Worm (Caenorhabditis elegans) whole organism, young adult: Measurements from ENCODE around the gene hsp-16.41.
A peak's percentile ranks its signal among the peaks of the same experiment; 100 is the strongest.

Source experiments
- B0261.1 ChIP-seq: sonication (generic microtip); optimal IDR thresholded peaks from 2 replicates; lab custom pipeline; 2016; ENCODE audit warnings: mild to moderate bottlenecking, missing genetic modification characterization, moderate library complexity, missing compliant biosample characterization
- B0336.3 ChIP-seq: fragments of 200-800 bp; sonication (Bioruptor generic); IDR thresholded peaks from 2 replicates; pipeline ENCODE4 v1.3.6; 2022; ENCODE audit warnings: missing genetic modification characterization, missing compliant biosample characterization
- C17E4.6 ChIP-seq: fragments of 200-800 bp; sonication (Bioruptor generic); IDR thresholded peaks from 2 replicates; pipeline ENCODE4 v1.3.6; 2022; ENCODE audit warnings: missing genetic modification reagents, missing genetic modification characterization, missing compliant biosample characterization
- F10E7.11 ChIP-seq: sonication (generic microtip); optimal IDR thresholded peaks from 2 replicates; lab custom pipeline; 2017; ENCODE audit warnings: mild to moderate bottlenecking, missing genetic modification characterization, moderate library complexity, missing compliant biosample characterization
- F55B11.4 ChIP-seq: sonication (generic microtip); optimal IDR thresholded peaks from 2 replicates; lab custom pipeline; 2016; ENCODE audit warnings: missing compliant biosample characterization, missing genetic modification characterization, borderline replicate concordance; ENCODE audit not compliant: insufficient read depth
- F57A8.1 ChIP-seq: fragments of 200-800 bp; sonication (Bioruptor generic); optimal IDR thresholded peaks from 2 replicates; lab custom pipeline; 2018; ENCODE audit warnings: mild to moderate bottlenecking, missing genetic modification characterization, moderate library complexity, missing compliant biosample characterization
- Y67H2A.10 ChIP-seq: fragments of 200-800 bp; sonication (Bioruptor generic); conservative IDR thresholded peaks from 2 replicates; pipeline ENCODE4 v1.3.6; 2022; ENCODE audit warnings: missing genetic modification reagents, missing genetic modification characterization, missing compliant biosample characterization
- Y79H2A.3 ChIP-seq: fragments of 200-800 bp; sonication (Bioruptor generic); conservative IDR thresholded peaks from 2 replicates; pipeline ENCODE4 v1.3.6; 2022; ENCODE audit warnings: missing genetic modification reagents, missing genetic modification characterization, missing compliant biosample characterization
- ama-1 ChIP-seq, 3 experiments: fragments of 150-350 bp in 1 of 3; sonication (generic microtip) in 2 of 3; optimal IDR thresholded peaks; 2 replicates each; lab custom pipeline; 2014 to 2018; ENCODE audit warnings: missing biosample characterization in 2 of 3, missing genetic modification characterization in 2 of 3, missing genetic modification reagents in 2 of 3
- aptf-2 ChIP-seq: fragments of 200-800 bp; sonication (Bioruptor generic); conservative IDR thresholded peaks from 2 replicates; pipeline ENCODE4 v1.3.6; 2022; ENCODE audit warnings: missing genetic modification reagents, missing genetic modification characterization, missing compliant biosample characterization
- aptf-3 ChIP-seq: fragments of 200-800 bp; sonication (Bioruptor generic); IDR thresholded peaks from 2 replicates; pipeline ENCODE4 v1.3.6; 2022; ENCODE audit warnings: missing genetic modification characterization, missing compliant biosample characterization
- athp-1 ChIP-seq: sonication (generic microtip); optimal IDR thresholded peaks from 2 replicates; lab custom pipeline; 2017; ENCODE audit warnings: mild to moderate bottlenecking, missing genetic modification characterization, missing compliant biosample characterization
- attf-5 ChIP-seq: fragments of 200-800 bp; sonication (Bioruptor generic); optimal IDR thresholded peaks from 2 replicates; lab custom pipeline; 2018; ENCODE audit warnings: mild to moderate bottlenecking, missing genetic modification characterization, missing compliant biosample characterization
- cebp-1 ChIP-seq, 2 experiments: fragments of 200-800 bp in 1 of 2; sonication (Bioruptor generic) in 1 of 2; sonication (generic microtip) in 1 of 2; IDR thresholded peaks in 1 of 2; optimal IDR thresholded peaks in 1 of 2; 2 replicates each; pipeline versions ENCODE4 v1.3.6 to Lab custom; 2017 to 2022; ENCODE audit warnings: missing compliant biosample characterization in 2 of 2, missing genetic modification characterization in 2 of 2, mild to moderate bottlenecking in 1 of 2, missing genetic modification reagents in 1 of 2, moderate library complexity in 1 of 2
- ceh-79 ChIP-seq: sonication (generic microtip); optimal IDR thresholded peaks from 2 replicates; lab custom pipeline; 2017; ENCODE audit warnings: mild to moderate bottlenecking, missing genetic modification characterization, missing compliant biosample characterization
- die-1 ChIP-seq: sonication (generic microtip); optimal IDR thresholded peaks from 2 replicates; lab custom pipeline; 2016; ENCODE audit warnings: missing genotype, mild to moderate bottlenecking, missing genetic modification characterization, missing compliant biosample characterization
- dox-1 ChIP-seq: fragments of 200-800 bp; sonication (Bioruptor generic); IDR thresholded peaks from 2 replicates; pipeline ENCODE4 v1.3.6; 2022; ENCODE audit warnings: missing genetic modification reagents, missing genetic modification characterization, missing compliant biosample characterization
- efl-1 ChIP-seq: fragments of 150-350 bp; optimal IDR thresholded peaks from 2 replicates; lab custom pipeline; 2014; ENCODE audit warnings: missing biosample characterization, missing genetic modification reagents, missing genetic modification characterization
- egl-18 ChIP-seq: fragments of 200-800 bp; sonication (Bioruptor generic); IDR thresholded peaks from 2 replicates; pipeline ENCODE4 v1.3.6; 2022; ENCODE audit warnings: missing genetic modification reagents, missing genetic modification characterization, missing compliant biosample characterization
- egrh-3 ChIP-seq: fragments of 200-800 bp; sonication (Bioruptor generic); IDR thresholded peaks from 2 replicates; pipeline ENCODE4 v1.3.6; 2022; ENCODE audit warnings: missing genetic modification reagents, missing genetic modification characterization, missing compliant biosample characterization
- fkh-3 ChIP-seq: sonication (generic microtip); optimal IDR thresholded peaks from 2 replicates; lab custom pipeline; 2016; ENCODE audit warnings: mild to moderate bottlenecking, missing genetic modification characterization, missing compliant biosample characterization
- him-1 ChIP-seq: sonication (generic microtip); optimal IDR thresholded peaks from 2 replicates; lab custom pipeline; 2016; ENCODE audit warnings: missing genotype, missing genetic modification reagents, missing genetic modification characterization, missing compliant biosample characterization
- hlh-12 ChIP-seq: sonication (generic microtip); optimal IDR thresholded peaks from 2 replicates; lab custom pipeline; 2016; ENCODE audit warnings: missing genetic modification characterization, missing compliant biosample characterization
- hmg-1.2 ChIP-seq: fragments of 200-800 bp; sonication (Bioruptor generic); IDR thresholded peaks from 2 replicates; pipeline ENCODE4 v1.3.6; 2022; ENCODE audit warnings: missing genetic modification reagents, missing genetic modification characterization, missing compliant biosample characterization
- hsf-1 ChIP-seq: fragments of 200-800 bp; sonication (Bioruptor generic); IDR thresholded peaks from 2 replicates; pipeline ENCODE4 v1.3.6; 2022; ENCODE audit warnings: missing genetic modification reagents, missing genetic modification characterization, missing compliant biosample characterization
- lin-35 ChIP-seq, 3 experiments: fragments of 150-350 bp in 2 of 3; sonication (generic microtip) in 1 of 3; optimal IDR thresholded peaks; 2 replicates each; lab custom pipeline; 2014 to 2018; ENCODE audit warnings: missing biosample characterization in 3 of 3, missing genetic modification characterization in 3 of 3, missing genetic modification reagents in 3 of 3
- madf-6 ChIP-seq: fragments of 200-800 bp; sonication (Bioruptor generic); IDR thresholded peaks from 2 replicates; pipeline ENCODE4 v1.3.6; 2022; ENCODE audit warnings: missing genetic modification reagents, missing genetic modification characterization, missing compliant biosample characterization
- mcd-1 ChIP-seq: fragments of 200-800 bp; sonication (Bioruptor generic); IDR thresholded peaks from 2 replicates; pipeline ENCODE4 v1.3.6; 2022; ENCODE audit warnings: missing genetic modification reagents, missing genetic modification characterization, missing compliant biosample characterization
- nfya-1 ChIP-seq: sonication (generic microtip); optimal IDR thresholded peaks from 2 replicates; lab custom pipeline; 2017; ENCODE audit warnings: antibody characterized with exemption, missing compliant biosample characterization, missing genetic modification characterization, borderline replicate concordance; ENCODE audit not compliant: insufficient read depth
- nhr-120 ChIP-seq: fragments of 200-800 bp; sonication (Bioruptor generic); IDR thresholded peaks from 2 replicates; pipeline ENCODE4 v1.3.6; 2022; ENCODE audit warnings: missing genetic modification characterization, missing compliant biosample characterization
- nhr-80 ChIP-seq: sonication (generic microtip); optimal IDR thresholded peaks from 2 replicates; lab custom pipeline; 2016; ENCODE audit warnings: missing genetic modification characterization, missing compliant biosample characterization
- pha-4 ChIP-seq: fragments of 150-350 bp; sonication (generic microtip); optimal IDR thresholded peaks from 2 replicates; lab custom pipeline; 2014; ENCODE audit warnings: missing biosample characterization, missing genetic modification reagents, missing genetic modification characterization
- rpc-1 ChIP-seq, 2 experiments: fragments of 150-350 bp in 1 of 2; sonication (generic microtip) in 1 of 2; optimal IDR thresholded peaks; 2 replicates each; lab custom pipeline; 2014 to 2018; ENCODE audit warnings: missing biosample characterization in 1 of 2, missing genetic modification characterization in 1 of 2, missing genetic modification reagents in 1 of 2, missing genotype in 1 of 2
- sdz-38 ChIP-seq: sonication (generic microtip); optimal IDR thresholded peaks from 2 replicates; lab custom pipeline; 2016; ENCODE audit warnings: missing genotype, missing genetic modification characterization, missing compliant biosample characterization
- sptf-2 ChIP-seq: fragments of 200-800 bp; sonication (Bioruptor generic); optimal IDR thresholded peaks from 2 replicates; lab custom pipeline; 2018; ENCODE audit warnings: mild to moderate bottlenecking, missing genetic modification characterization, missing compliant biosample characterization
- tbx-9 ChIP-seq: sonication (generic microtip); optimal IDR thresholded peaks from 2 replicates; lab custom pipeline; 2016; ENCODE audit warnings: borderline replicate concordance, missing genetic modification characterization, inconsistent platforms, missing compliant biosample characterization
- tlf-1 ChIP-seq: fragments of 200-800 bp; sonication (Bioruptor generic); optimal IDR thresholded peaks from 2 replicates; lab custom pipeline; 2018; ENCODE audit warnings: mild to moderate bottlenecking, missing genetic modification characterization, missing compliant biosample characterization
- unc-62 ChIP-seq: fragments of 150-350 bp; optimal IDR thresholded peaks from 2 replicates; lab custom pipeline; 2014; ENCODE audit warnings: missing biosample characterization, missing genetic modification reagents, missing genetic modification characterization
- xnd-1 ChIP-seq: sonication (generic microtip); optimal IDR thresholded peaks from 2 replicates; lab custom pipeline; 2016; ENCODE audit warnings: missing genotype, missing genetic modification reagents, missing genetic modification characterization, missing compliant biosample characterization
- zim-3 ChIP-seq: sonication (generic microtip); optimal IDR thresholded peaks from 2 replicates; lab custom pipeline; 2017; ENCODE audit warnings: mild to moderate bottlenecking, missing genetic modification characterization, moderate library complexity, missing compliant biosample characterization
- ztf-22 ChIP-seq: fragments of 200-800 bp; sonication (Bioruptor generic); optimal IDR thresholded peaks from 2 replicates; lab custom pipeline; 2018; ENCODE audit warnings: mild to moderate bottlenecking, missing genetic modification characterization, moderate library complexity, missing compliant biosample characterization
- ztf-6 ChIP-seq: fragments of 200-800 bp; sonication (Bioruptor generic); IDR thresholded peaks from 2 replicates; pipeline ENCODE4 v1.3.6; 2022; ENCODE audit warnings: missing genetic modification reagents, missing genetic modification characterization, missing compliant biosample characterization

The hsp-16.41 gene

ce11 chrV:1756856-1757255, 48.1 kb upstream of the hsp-16.41 start, which contains the start of gene clec-204:
TSS of gene clec-204 (plus strand) at chrV:1757156.
- no peak for TF ChIP-seq hsf-1 (GFP tag; lab: Robert Waterston, UW)
- peak; percentile 0 for TF ChIP-seq nhr-80 (tag; lab: Kevin White, UChicago)

ce11 chrV:1760682-1761081, 44.3 kb upstream of the hsp-16.41 start, which contains the start of gene clec-205:
TSS of gene clec-205 (plus strand) at chrV:1760893.
- TF ChIP-seq nhr-80 (tag; lab: Kevin White, UChicago) (peak; percentile 46), efl-1 (GFP tag; lab: Kevin White, UChicago) (no peak)

- no peak for TF ChIP-seq attf-5 (GFP tag; lab: Kevin White, UChicago)
- TF ChIP-seq tbx-9 (tag; lab: Kevin White, UChicago): no peak
- no peak for TF ChIP-seq unc-62 (GFP tag; lab: Kevin White, UChicago)
- no peak for TF ChIP-seq die-1 (tag; lab: Kevin White, UChicago)
- TF ChIP-seq rpc-1 (optimal IDR thresholded peaks at IDR 0.05; lab: Kevin White, UChicago): no peak
- no peak for TF ChIP-seq rpc-1 (tag; optimal IDR thresholded peaks at IDR 0.05; lab: Kevin White, UChicago)
- TF ChIP-seq him-1: no peak
- no peak for TF ChIP-seq athp-1
- no peak for TF ChIP-seq xnd-1
- TF ChIP-seq aptf-2: no peak
- TF ChIP-seq ztf-22 (GFP tag; lab: Kevin White, UChicago): no peak
Measured at ce11 chrV:1767427-1767826, 37.6 kb upstream of the hsp-16.41 start.

ce11 chrV:1771727-1772126, 33.3 kb upstream of the hsp-16.41 start, which contains the start of gene dhs-13:
TSS of gene dhs-13 (minus strand) at chrV:1771734.
- TF ChIP-seq sptf-2 (GFP tag; lab: Kevin White, UChicago) (no peak), mcd-1 (GFP tag; lab: Robert Waterston, UW) (no peak), madf-6 (GFP tag; lab: Robert Waterston, UW) (no peak), zim-3 (no peak), B0336.3 (GFP tag; lab: Robert Waterston, UW) (peak; percentile 36; the same call in 1 of the 2 replicates), Y79H2A.3 (GFP tag; lab: Robert Waterston, UW) (no peak), C17E4.6 (GFP tag; lab: Robert Waterston, UW) (no peak), egrh-3 (GFP tag; lab: Robert Waterston, UW) (no peak), cebp-1 (GFP tag; IDR thresholded peaks at IDR 0.05; lab: Robert Waterston, UW) (no peak), cebp-1 (tag; optimal IDR thresholded peaks at IDR 0.05; lab: Kevin White, UChicago) (peak; percentile 42), hlh-12 (tag; lab: Kevin White, UChicago) (no peak), nfya-1 (tag; lab: Kevin White, UChicago) (no peak), ceh-79 (tag; lab: Kevin White, UChicago) (no peak), lin-35 (GFP tag; optimal IDR thresholded peaks at IDR 0.05; lab: Kevin White, UChicago) (no peak), egl-18 (GFP tag; lab: Robert Waterston, UW) (no peak), rpc-1 (optimal IDR thresholded peaks at IDR 0.05; lab: Kevin White, UChicago) (no peak), rpc-1 (tag; optimal IDR thresholded peaks at IDR 0.05; lab: Kevin White, UChicago) (no peak), F55B11.4 (tag; lab: Kevin White, UChicago) (no peak), dox-1 (GFP tag; lab: Robert Waterston, UW) (peak; percentile 52; the same call in 1 of the 2 replicates), attf-5 (GFP tag; lab: Kevin White, UChicago) (peak; percentile 20), ztf-6 (GFP tag; lab: Robert Waterston, UW) (no peak), aptf-3 (GFP tag; lab: Robert Waterston, UW) (no peak), F10E7.11 (tag; lab: Kevin White, UChicago) (no peak), hmg-1.2 (GFP tag; lab: Robert Waterston, UW) (peak; percentile 16; the same call in 1 of the 2 replicates), ama-1 (optimal IDR thresholded peaks at IDR 0.05; lab: Kevin White, UChicago) (no peak), ama-1 (GFP tag; optimal IDR thresholded peaks at IDR 0.05; lab: Kevin White, UChicago) (no peak), sdz-38 (tag; lab: Kevin White, UChicago) (no peak), Y67H2A.10 (GFP tag; lab: Robert Waterston, UW) (no peak), B0261.1 (tag; lab: Kevin White, UChicago) (no peak), F57A8.1 (GFP tag; lab: Kevin White, UChicago) (no peak), nhr-120 (GFP tag; lab: Robert Waterston, UW) (no peak), fkh-3 (tag; lab: Kevin White, UChicago) (no peak), tlf-1 (GFP tag; lab: Kevin White, UChicago) (no peak), nhr-80 (tag; lab: Kevin White, UChicago) (peak; percentile 61), pha-4 (tag; lab: Kevin White, UChicago) (no peak)
